Fruit fly (Drosophila melanogaster) whole organism, prepupa: Measurements from ENCODE around the gene nmdyn-D7.

ENCODE experiments used
- CG6854 ChIP-seq: fragments of 200-800 bp; sonication (Bioruptor generic); optimal IDR thresholded peaks from 2 replicates; lab custom pipeline; 2017; ENCODE audit warnings: missing biosample characterization, mild to moderate bottlenecking, missing genetic modification characterization
- Sox102F ChIP-seq: fragments of 200-800 bp; sonication (Bioruptor generic); optimal IDR thresholded peaks from 2 replicates; lab custom pipeline; 2016; ENCODE audit warnings: missing biosample characterization, mild to moderate bottlenecking, missing genetic modification characterization
- fkh ChIP-seq: fragments of 200-800 bp; sonication (Bioruptor generic); optimal IDR thresholded peaks from 3 replicates; lab custom pipeline; 2017; ENCODE audit warnings: missing biosample characterization, mild to moderate bottlenecking, missing genetic modification characterization, moderate library complexity
- net ChIP-seq: fragments of 200-800 bp; sonication (Bioruptor generic); optimal IDR thresholded peaks from 3 replicates; lab custom pipeline; 2016; ENCODE audit warnings: missing biosample characterization, missing genetic modification characterization

dm6 chr3R:9700513-9700912 lies 20.8 kb downstream of the nmdyn-D7 start:
- TF ChIP-seq Sox102F (GFP tag; lab: Kevin White, UChicago): no peak
- no peak for TF ChIP-seq CG6854
- TF ChIP-seq net (GFP tag; lab: Kevin White, UChicago): no peak
- no peak for TF ChIP-seq fkh (GFP tag; lab: Kevin White, UChicago)
